Worm (Caenorhabditis elegans) whole organism, mixed stage, embryonic: ENCODE measurements around the gene ZK686.1.

Experiments
- blmp-1 ChIP-seq: fragments of 150-350 bp; optimal IDR thresholded peaks from 2 replicates; lab custom pipeline; 2014; ENCODE audit warnings: missing biosample characterization, missing genetic modification characterization
- elt-1 ChIP-seq: sonication (generic microtip); optimal IDR thresholded peaks from 2 replicates; lab custom pipeline; 2017; ENCODE audit warnings: missing genetic modification characterization, mild to moderate bottlenecking, missing compliant biosample characterization, antibody characterized with exemption, moderate library complexity, borderline replicate concordance; ENCODE audit not compliant: insufficient read depth
- lin-32 ChIP-seq: fragments of 200-800 bp; sonication (Bioruptor generic); optimal IDR thresholded peaks from 2 replicates; lab custom pipeline; 2018; ENCODE audit warnings: mild to moderate bottlenecking, missing genetic modification characterization, missing compliant biosample characterization
- lsy-2 ChIP-seq: fragments of 150-350 bp; optimal IDR thresholded peaks from 2 replicates; lab custom pipeline; 2014; ENCODE audit warnings: missing biosample characterization, missing genetic modification characterization
- mep-1 ChIP-seq: fragments of 150-350 bp; optimal IDR thresholded peaks from 2 replicates; lab custom pipeline; 2017; ENCODE audit warnings: missing biosample characterization, missing genetic modification reagents, missing genetic modification characterization, inconsistent platforms
- nhr-12 ChIP-seq: fragments of 150-350 bp; optimal IDR thresholded peaks from 2 replicates; lab custom pipeline; 2014; ENCODE audit warnings: missing biosample characterization, missing genetic modification characterization
- nhr-76 ChIP-seq: sonication (generic microtip); optimal IDR thresholded peaks from 2 replicates; lab custom pipeline; 2017; ENCODE audit warnings: missing biosample characterization, missing genetic modification characterization
- sem-2 ChIP-seq: fragments of 200-800 bp; sonication (Bioruptor generic); optimal IDR thresholded peaks from 2 replicates; lab custom pipeline; 2018; ENCODE audit warnings: mild to moderate bottlenecking, missing genetic modification characterization, missing compliant biosample characterization
- snpc-4 ChIP-seq: fragments of 150-350 bp; optimal IDR thresholded peaks from 2 replicates; lab custom pipeline; 2014; ENCODE audit warnings: missing biosample characterization, missing genetic modification characterization
- tbx-8 ChIP-seq: fragments of 200-800 bp; sonication (Bioruptor generic); optimal IDR thresholded peaks from 2 replicates; lab custom pipeline; 2018; ENCODE audit warnings: mild to moderate bottlenecking, missing genetic modification characterization, moderate library complexity, missing compliant biosample characterization
- unc-39 ChIP-seq: fragments of 150-350 bp; optimal IDR thresholded peaks from 2 replicates; lab custom pipeline; 2014; ENCODE audit warnings: missing biosample characterization, missing genetic modification characterization
- ztf-11 ChIP-seq: fragments of 150-350 bp; optimal IDR thresholded peaks from 2 replicates; lab custom pipeline; 2014; ENCODE audit warnings: missing biosample characterization, missing genetic modification characterization

DNA sequence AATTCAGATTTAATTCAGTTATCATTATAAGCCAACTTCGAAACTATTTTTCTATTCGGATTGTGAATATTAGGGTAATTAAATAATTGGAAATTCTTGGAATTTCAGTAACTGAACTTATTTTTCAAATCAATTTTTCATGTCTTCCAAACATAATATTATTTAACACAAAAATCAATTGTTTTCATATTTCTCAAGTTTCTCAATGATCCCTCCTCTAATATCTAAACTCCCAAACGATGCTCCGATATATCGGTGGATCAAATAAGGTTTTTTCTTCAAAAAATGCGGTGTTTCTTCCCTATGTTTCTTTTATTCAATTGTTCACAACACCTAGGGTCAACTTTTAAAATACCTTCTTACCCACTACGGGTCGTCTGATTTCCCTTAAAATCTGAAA, 43.5 kb downstream of the ZK686.1 start:
- TF ChIP-seq elt-1 (tag; lab: Kevin White, UChicago) (no peak), ztf-11 (tag; lab: Kevin White, UChicago) (no peak), sem-2 (GFP tag; lab: Kevin White, UChicago) (no peak), nhr-12 (tag; lab: Kevin White, UChicago) (no peak), nhr-76 (tag; lab: Kevin White, UChicago) (no peak), blmp-1 (no peak), lsy-2 (tag; lab: Kevin White, UChicago) (no peak), snpc-4 (tag; lab: Kevin White, UChicago) (no peak), mep-1 (no peak), unc-39 (no peak), lin-32 (no peak), tbx-8 (GFP tag; lab: Kevin White, UChicago) (no peak)
